Worm (Caenorhabditis elegans): ENCODE measurements around the gene lon-2.

DNA sequence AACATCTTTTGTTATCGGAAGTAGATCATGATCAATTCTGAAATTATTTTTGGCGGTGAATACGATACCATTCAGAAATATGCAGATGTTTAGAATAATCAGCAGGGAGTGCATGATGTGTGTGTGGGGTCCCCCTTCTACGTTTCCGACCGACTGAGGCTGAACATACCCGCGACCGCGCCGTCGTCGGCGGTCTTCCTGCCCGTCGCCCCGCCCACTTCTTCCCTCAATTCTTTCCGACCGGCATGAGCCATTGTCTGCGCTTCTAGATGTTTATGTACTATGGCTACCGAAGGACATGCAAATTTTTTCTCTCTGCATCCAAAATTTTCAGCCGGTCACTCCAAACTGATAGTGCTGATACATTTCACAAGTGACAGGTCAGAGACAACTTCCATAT, 4.8 kb downstream of the lon-2 start:
- TF ChIP-seq ztf-6 (GFP tag; IDR thresholded peaks at IDR 0.05) (no peak), mxl-1 (tag; optimal IDR thresholded peaks at IDR 0.05) (no peak), snpc-1.3 (tag; optimal IDR thresholded peaks at IDR 0.05; ENCODE audit: insufficient read depth) (no peak), zim-3 (tag; optimal IDR thresholded peaks at IDR 0.05) (no peak), B0035.1 (tag; optimal IDR thresholded peaks at IDR 0.05) (no peak), pha-4 (tag; optimal IDR thresholded peaks at IDR 0.05) (no peak), K11D2.4 (GFP tag; IDR thresholded peaks at IDR 0.05) (no peak), unc-62 (GFP tag; optimal IDR thresholded peaks at IDR 0.05) (no peak), rec-8 (tag; optimal IDR thresholded peaks at IDR 0.05) (no peak), rpc-1 (optimal IDR thresholded peaks at IDR 0.05) (no peak), rpc-1 (tag; optimal IDR thresholded peaks at IDR 0.05) (no peak)

Measured in whole organism, young adult.